Worm (Caenorhabditis elegans) whole organism, L4 larva: ENCODE results near the gene srd-12.
A peak's percentile ranks its signal among the peaks of the same experiment; 100 is the strongest.

Experiments used
- F37D6.2 ChIP-seq: sonication (generic microtip); optimal IDR thresholded peaks from 2 replicates; lab custom pipeline; 2016; ENCODE audit warnings: mild to moderate bottlenecking, missing genetic modification characterization, missing compliant biosample characterization
- T20F7.1 ChIP-seq: fragments of 200-800 bp; sonication (Bioruptor generic); optimal IDR thresholded peaks from 2 replicates; lab custom pipeline; 2018; ENCODE audit warnings: mild to moderate bottlenecking, missing genetic modification characterization, missing compliant biosample characterization
- T26A8.4 ChIP-seq: fragments of 200-800 bp; sonication (Bioruptor generic); IDR thresholded peaks from 2 replicates; pipeline ENCODE4 v1.3.6; 2022; ENCODE audit warnings: missing genetic modification characterization, missing compliant biosample characterization
- Y105C5A.15 ChIP-seq: fragments of 200-800 bp; sonication (Bioruptor generic); IDR thresholded peaks from 2 replicates; pipeline ENCODE4 v1.3.6; 2022; ENCODE audit warnings: missing genetic modification characterization, missing compliant biosample characterization
- Y75B8A.6 ChIP-seq: fragments of 200-800 bp; sonication (Bioruptor generic); IDR thresholded peaks from 2 replicates; pipeline ENCODE4 v1.3.6; 2022; ENCODE audit warnings: missing genetic modification reagents, missing genetic modification characterization, missing compliant biosample characterization
- ZK546.5 ChIP-seq, 2 experiments: sonication (generic microtip); optimal IDR thresholded peaks; 2 replicates each; lab custom pipeline; 2017; ENCODE audit warnings: missing biosample characterization in 2 of 2, missing genetic modification characterization in 2 of 2
- ceh-82 ChIP-seq: sonication (generic microtip); optimal IDR thresholded peaks from 2 replicates; lab custom pipeline; 2017; ENCODE audit warnings: missing biosample characterization, missing genetic modification characterization
- ctbp-1 ChIP-seq: fragments of 200-800 bp; sonication (Bioruptor generic); IDR thresholded peaks from 2 replicates; pipeline ENCODE4 v1.3.6; 2022; ENCODE audit warnings: missing genetic modification reagents, missing genetic modification characterization, missing compliant biosample characterization
- daf-16 ChIP-seq, 3 experiments: sonication (generic microtip); optimal IDR thresholded peaks; 2 replicates each; lab custom pipeline; 2016 to 2017; ENCODE audit warnings: missing genetic modification characterization in 3 of 3, missing genetic modification reagents in 3 of 3, mild to moderate bottlenecking in 2 of 3, missing compliant biosample characterization in 2 of 3, missing biosample characterization in 1 of 3, moderate library complexity in 1 of 3
- daf-8 ChIP-seq: fragments of 200-800 bp; sonication (Bioruptor generic); IDR thresholded peaks from 2 replicates; pipeline ENCODE4 v1.3.6; 2022; ENCODE audit warnings: missing genetic modification characterization, missing compliant biosample characterization
- duxl-1 ChIP-seq: sonication (generic microtip); optimal IDR thresholded peaks from 2 replicates; lab custom pipeline; 2016; ENCODE audit warnings: mild to moderate bottlenecking, missing genetic modification characterization, moderate library complexity, missing compliant biosample characterization; ENCODE audit not compliant: poor library complexity
- dve-1 ChIP-seq: sonication (generic microtip); optimal IDR thresholded peaks from 2 replicates; lab custom pipeline; 2017; ENCODE audit warnings: antibody characterized with exemption, mild to moderate bottlenecking, missing genetic modification characterization, missing compliant biosample characterization; ENCODE audit not compliant: insufficient read depth
- egl-43 ChIP-seq: fragments of 200-800 bp; sonication (Bioruptor generic); IDR thresholded peaks from 2 replicates; pipeline ENCODE4 v1.3.6; 2022; ENCODE audit warnings: missing genetic modification reagents, missing genetic modification characterization, missing compliant biosample characterization
- fkh-10 ChIP-seq: fragments of 150-350 bp; optimal IDR thresholded peaks from 2 replicates; lab custom pipeline; 2014; ENCODE audit warnings: missing biosample characterization, missing genetic modification reagents, missing genetic modification characterization
- hmg-1.1 ChIP-seq: fragments of 200-800 bp; sonication (Bioruptor generic); IDR thresholded peaks from 2 replicates; pipeline ENCODE4 v1.3.6; 2022; ENCODE audit warnings: missing genetic modification reagents, missing genetic modification characterization, missing compliant biosample characterization
- jun-1 ChIP-seq: fragments of 150-350 bp; optimal IDR thresholded peaks from 2 replicates; lab custom pipeline; 2014; ENCODE audit warnings: missing biosample characterization, missing genetic modification reagents, missing genetic modification characterization
- lim-7 ChIP-seq: fragments of 200-800 bp; sonication (Bioruptor generic); IDR thresholded peaks from 2 replicates; pipeline ENCODE4 v1.3.6; 2022; ENCODE audit warnings: missing genetic modification characterization, missing compliant biosample characterization
- lin-15B ChIP-seq: fragments of 150-350 bp; sonication (generic microtip); optimal IDR thresholded peaks from 3 replicates; lab custom pipeline; 2014; ENCODE audit warnings: missing biosample characterization, missing genetic modification characterization
- lin-29 ChIP-seq: fragments of 200-800 bp; sonication (Bioruptor generic); IDR thresholded peaks from 2 replicates; pipeline ENCODE4 v1.3.6; 2022; ENCODE audit warnings: missing genetic modification reagents, missing genetic modification characterization, missing compliant biosample characterization
- lsy-2 ChIP-seq, 2 experiments: fragments of 150-350 bp in 1 of 2; sonication (generic microtip) in 1 of 2; optimal IDR thresholded peaks; 2 replicates each; lab custom pipeline; 2014 to 2017; ENCODE audit warnings: missing biosample characterization in 2 of 2, missing genetic modification characterization in 2 of 2
- madf-5 ChIP-seq, 2 experiments: fragments of 200-800 bp; sonication (Bioruptor generic); IDR thresholded peaks; 2 replicates each; pipeline ENCODE4 v1.3.6; 2022; ENCODE audit warnings: missing compliant biosample characterization in 2 of 2, missing genetic modification characterization in 2 of 2
- mdl-1 ChIP-seq, 2 experiments: fragments of 150-350 bp in 1 of 2; sonication (generic microtip) in 1 of 2; optimal IDR thresholded peaks; 2 replicates each; lab custom pipeline; 2014 to 2017; ENCODE audit warnings: missing biosample characterization in 2 of 2, missing genetic modification characterization in 2 of 2
- mes-2 ChIP-seq: sonication (generic microtip); optimal IDR thresholded peaks from 2 replicates; lab custom pipeline; 2016; ENCODE audit warnings: missing genotype, mild to moderate bottlenecking, missing genetic modification characterization, missing compliant biosample characterization; ENCODE audit not compliant: poor library complexity, severe bottlenecking
- mxl-2 ChIP-seq: fragments of 200-800 bp; sonication (Bioruptor generic); conservative IDR thresholded peaks from 2 replicates; pipeline ENCODE4 v1.3.6; 2022; ENCODE audit warnings: missing genetic modification reagents, missing genetic modification characterization, missing compliant biosample characterization
- nhr-11 ChIP-seq: fragments of 150-350 bp; optimal IDR thresholded peaks from 2 replicates; lab custom pipeline; 2014; ENCODE audit warnings: missing biosample characterization, missing genetic modification characterization
- nhr-237 ChIP-seq: sonication (generic microtip); optimal IDR thresholded peaks from 2 replicates; lab custom pipeline; 2017; ENCODE audit warnings: missing biosample characterization, missing genetic modification characterization
- nhr-28 ChIP-seq: fragments of 150-350 bp; optimal IDR thresholded peaks from 2 replicates; lab custom pipeline; 2014; ENCODE audit warnings: missing biosample characterization, missing genetic modification characterization
- nhr-41 ChIP-seq: fragments of 200-800 bp; sonication (Bioruptor generic); IDR thresholded peaks from 2 replicates; pipeline ENCODE4 v1.3.6; 2022; ENCODE audit warnings: missing genetic modification reagents, missing genetic modification characterization, missing compliant biosample characterization
- nhr-76 ChIP-seq: fragments of 150-350 bp; optimal IDR thresholded peaks from 2 replicates; lab custom pipeline; 2014; ENCODE audit warnings: missing biosample characterization, missing genetic modification characterization
- nhr-77 ChIP-seq: fragments of 150-350 bp; optimal IDR thresholded peaks from 2 replicates; lab custom pipeline; 2014; ENCODE audit warnings: missing biosample characterization, missing genetic modification characterization
- pha-4 ChIP-seq, 2 experiments: fragments of 150-350 bp in 1 of 2; fragments of 200-800 bp in 1 of 2; sonication (Bioruptor generic) in 1 of 2; IDR thresholded peaks in 1 of 2; optimal IDR thresholded peaks in 1 of 2; 2 replicates each; pipeline versions ENCODE4 v1.3.6 to Lab custom; 2014 to 2022; ENCODE audit warnings: missing genetic modification characterization in 2 of 2, missing genetic modification reagents in 2 of 2, missing biosample characterization in 1 of 2, missing compliant biosample characterization in 1 of 2
- php-3 ChIP-seq: fragments of 200-800 bp; sonication (Bioruptor generic); IDR thresholded peaks from 2 replicates; pipeline ENCODE4 v1.3.6; 2022; ENCODE audit warnings: missing genetic modification reagents, missing genetic modification characterization, missing compliant biosample characterization
- set-16 ChIP-seq: fragments of 200-800 bp; sonication (Bioruptor generic); IDR thresholded peaks from 2 replicates; pipeline ENCODE4 v1.3.6; 2022; ENCODE audit warnings: missing genetic modification reagents, missing genetic modification characterization, missing compliant biosample characterization
- skn-1 ChIP-seq: fragments of 150-350 bp; optimal IDR thresholded peaks from 2 replicates; lab custom pipeline; 2014; ENCODE audit warnings: missing biosample characterization, missing genetic modification characterization
- tag-97 ChIP-seq: fragments of 200-800 bp; sonication (Bioruptor generic); IDR thresholded peaks from 2 replicates; pipeline ENCODE4 v1.3.6; 2022; ENCODE audit warnings: missing genetic modification characterization, missing compliant biosample characterization
- unc-39 ChIP-seq: sonication (generic microtip); optimal IDR thresholded peaks from 2 replicates; lab custom pipeline; 2017; ENCODE audit warnings: missing biosample characterization, missing genetic modification characterization
- zag-1 ChIP-seq: fragments of 150-350 bp; optimal IDR thresholded peaks from 2 replicates; lab custom pipeline; 2014; ENCODE audit warnings: missing biosample characterization, missing genetic modification characterization
- zip-2 ChIP-seq: fragments of 150-350 bp; optimal IDR thresholded peaks from 2 replicates; lab custom pipeline; 2014; ENCODE audit warnings: missing biosample characterization, missing genetic modification characterization
- ztf-11 ChIP-seq: fragments of 150-350 bp; optimal IDR thresholded peaks from 2 replicates; lab custom pipeline; 2014; ENCODE audit warnings: missing biosample characterization, missing genetic modification characterization

srd-12 gene

ce11 chrIV:5630156-5630555 lies at the start of gene srd-12:
srd-12 (minus strand) TSS chrIV:5630256.
- TF ChIP-seq Y75B8A.6: no peak
- no peak for TF ChIP-seq zip-2 (tag; lab: Kevin White, UChicago)
- TF ChIP-seq, all 104 proteins: peak for 0

- TF ChIP-seq fkh-10 (GFP tag; lab: Kevin White, UChicago): no peak
- no peak for TF ChIP-seq nhr-77 (tag; lab: Kevin White, UChicago)
Observed at ce11 chrIV:5678044-5678443, 48.0 kb upstream of the srd-12 start, which contains the start of gene C55C3.4. C55C3.4 (minus strand) TSS chrIV:5678144.

DNA sequence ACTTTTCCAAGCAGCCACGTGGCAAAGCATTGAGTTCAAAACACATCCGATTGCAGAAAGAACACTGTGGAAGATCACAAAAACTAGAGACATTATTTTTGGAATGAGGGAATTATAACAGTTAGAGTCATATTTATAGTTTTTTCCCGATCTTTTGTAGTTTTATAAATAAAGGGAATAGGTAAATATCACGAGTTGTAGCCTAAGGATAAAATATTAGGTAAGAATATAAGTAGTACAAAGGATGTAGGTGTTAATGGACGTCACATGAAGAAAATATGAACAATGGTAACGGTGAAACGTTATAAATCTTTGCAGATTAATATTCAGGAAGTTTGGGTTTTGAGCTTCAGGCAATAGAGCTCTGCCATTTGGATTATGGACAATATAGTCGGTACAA lies 44.4 kb upstream of the srd-12 start, which contains the start of gene srd-5:
Gene srd-5, minus strand, starts transcription at position 101 of the 400 bp plus-strand sequence.
- no peak for TF ChIP-seq pha-4 (GFP tag; IDR thresholded peaks at IDR 0.05; lab: Robert Waterston, UW)
- no peak for TF ChIP-seq pha-4 (tag; optimal IDR thresholded peaks at IDR 0.05; lab: Kevin White, UChicago)
- no peak for TF ChIP-seq T26A8.4
- no peak for TF ChIP-seq egl-43 (GFP tag; lab: Robert Waterston, UW)
- no peak for TF ChIP-seq mdl-1 (tag; optimal IDR thresholded peaks at IDR 0.05; lab: Kevin White, UChicago)
- TF ChIP-seq tag-97 (GFP tag; lab: Robert Waterston, UW): no peak
- no peak for TF ChIP-seq nhr-11 (tag; lab: Kevin White, UChicago)
- TF ChIP-seq lin-29 (GFP tag; lab: Robert Waterston, UW): no peak
- no peak for TF ChIP-seq madf-5 (GFP tag; IDR thresholded peaks at IDR 0.05; lab: Robert Waterston, UW)
- no peak for TF ChIP-seq set-16 (GFP tag; lab: Robert Waterston, UW)
- no peak for TF ChIP-seq lsy-2 (tag; optimal IDR thresholded peaks at IDR 0.05; lab: Kevin White, UChicago)
- TF ChIP-seq nhr-76 (tag; lab: Kevin White, UChicago): no peak
- TF ChIP-seq Y75B8A.6: no peak
- TF ChIP-seq duxl-1 (tag; lab: Kevin White, UChicago): no peak
- no peak for TF ChIP-seq nhr-28 (tag; lab: Kevin White, UChicago)
- no peak for TF ChIP-seq Y105C5A.15 (GFP tag; lab: Robert Waterston, UW)
- no peak for TF ChIP-seq nhr-237 (tag; lab: Kevin White, UChicago)
- TF ChIP-seq mes-2: no peak

ce11 chrIV:5671325-5671724 lies 41.3 kb upstream of the srd-12 start:
- TF ChIP-seq daf-16 (GFP tag; optimal IDR thresholded peaks at IDR 0.05; lab: Kevin White, UChicago): no peak
- no peak for TF ChIP-seq daf-16 (tag; optimal IDR thresholded peaks at IDR 0.05; lab: Kevin White, UChicago)
- TF ChIP-seq F37D6.2 (tag; lab: Kevin White, UChicago): no peak
- TF ChIP-seq tag-97 (GFP tag; lab: Robert Waterston, UW): no peak
- no peak for TF ChIP-seq T20F7.1 (GFP tag; lab: Kevin White, UChicago)
- no peak for TF ChIP-seq ctbp-1 (GFP tag; lab: Robert Waterston, UW)

ce11 chrIV:5669459-5669858 lies 39.4 kb upstream of the srd-12 start, which contains the start of gene T19E7.6:
T19E7.6 (minus strand) TSS chrIV:5669503.
- no peak for TF ChIP-seq daf-16 (GFP tag; optimal IDR thresholded peaks at IDR 0.05; lab: Kevin White, UChicago)
- TF ChIP-seq daf-16 (tag; optimal IDR thresholded peaks at IDR 0.05; lab: Kevin White, UChicago): peak; percentile 89
- no peak for TF ChIP-seq nhr-41 (GFP tag; lab: Robert Waterston, UW)
- peak; percentile 40 for TF ChIP-seq dve-1 (tag; lab: Kevin White, UChicago)
- TF ChIP-seq madf-5 (GFP tag; IDR thresholded peaks at IDR 0.05; lab: Robert Waterston, UW): no peak

DNA sequence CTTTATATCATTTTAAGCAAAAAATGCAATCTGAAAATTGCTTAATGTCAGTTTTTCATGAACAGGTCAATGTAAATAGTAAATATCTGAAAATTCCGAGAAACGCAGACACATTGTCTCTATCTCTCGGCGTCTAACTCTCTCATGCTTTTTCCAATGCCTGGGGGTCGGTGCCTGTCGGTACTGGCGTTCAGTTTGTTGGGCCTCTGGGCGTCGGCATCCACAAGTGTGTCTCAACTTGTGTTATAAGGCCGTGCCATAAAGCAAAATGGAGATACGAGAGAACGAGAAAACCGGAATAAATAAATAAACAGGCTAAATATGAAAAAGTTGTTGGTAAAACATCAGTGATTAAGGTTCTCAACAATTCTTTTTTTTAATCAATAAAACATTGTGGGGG lies 37.1 kb upstream of the srd-12 start:
- TF ChIP-seq ZK546.5 (tag; optimal IDR thresholded peaks at IDR 0.05; lab: Kevin White, UChicago) (no peak), hmg-1.1 (peak; percentile 40; the same call in 1 of the 2 replicates), zag-1 (tag; lab: Kevin White, UChicago) (no peak), lim-7 (GFP tag; lab: Robert Waterston, UW) (no peak), ctbp-1 (GFP tag; lab: Robert Waterston, UW) (0 out of 2 replicates have a peak, but pooled peaks have one; percentile 19), ztf-11 (no peak), set-16 (GFP tag; lab: Robert Waterston, UW) (no peak), skn-1 (no peak), daf-8 (GFP tag; lab: Robert Waterston, UW) (no peak), unc-39 (tag; lab: Kevin White, UChicago) (no peak), mxl-2 (no peak), php-3 (GFP tag; lab: Robert Waterston, UW) (0 out of 2 replicates have a peak, but pooled peaks have one; percentile 54), daf-16 (GFP tag; optimal IDR thresholded peaks at IDR 0.05; lab: Kevin White, UChicago) (peak in 1 of 2 experiments; percentile 86), daf-16 (tag; optimal IDR thresholded peaks at IDR 0.05; lab: Kevin White, UChicago) (peak; percentile 88), jun-1 (tag; lab: Kevin White, UChicago) (no peak), lin-15B (tag; lab: Kevin White, UChicago) (no peak), zip-2 (tag; lab: Kevin White, UChicago) (no peak), nhr-41 (GFP tag; lab: Robert Waterston, UW) (no peak), ceh-82 (tag; lab: Kevin White, UChicago) (no peak)
